Worm (Caenorhabditis elegans): ENCODE data around the gene srg-30.

- TF ChIP-seq nhr-76 (tag; optimal IDR thresholded peaks at IDR 0.05) (no peak), nhr-11 (tag; optimal IDR thresholded peaks at IDR 0.05) (no peak), elt-1 (tag; optimal IDR thresholded peaks at IDR 0.05) (no peak), ama-1 (optimal IDR thresholded peaks at IDR 0.05) (no peak), nhr-77 (tag; optimal IDR thresholded peaks at IDR 0.05) (no peak), lin-15B (tag; optimal IDR thresholded peaks at IDR 0.05) (peak; percentile 46), ceh-28 (tag; optimal IDR thresholded peaks at IDR 0.05) (no peak), unc-62 (GFP tag; optimal IDR thresholded peaks at IDR 0.05) (no peak), elt-2 (tag; optimal IDR thresholded peaks at IDR 0.05) (peak; percentile 26)
Measured at ce11 chrV:6709050-6709683, 9.0 kb downstream of the srg-30 start, which contains the start of gene dlst-1.

Measured in whole organism, L3 larva.